Worm (Caenorhabditis elegans): Measurements from ENCODE around the gene F21C10.13.

Gene F21C10.13

DNA sequence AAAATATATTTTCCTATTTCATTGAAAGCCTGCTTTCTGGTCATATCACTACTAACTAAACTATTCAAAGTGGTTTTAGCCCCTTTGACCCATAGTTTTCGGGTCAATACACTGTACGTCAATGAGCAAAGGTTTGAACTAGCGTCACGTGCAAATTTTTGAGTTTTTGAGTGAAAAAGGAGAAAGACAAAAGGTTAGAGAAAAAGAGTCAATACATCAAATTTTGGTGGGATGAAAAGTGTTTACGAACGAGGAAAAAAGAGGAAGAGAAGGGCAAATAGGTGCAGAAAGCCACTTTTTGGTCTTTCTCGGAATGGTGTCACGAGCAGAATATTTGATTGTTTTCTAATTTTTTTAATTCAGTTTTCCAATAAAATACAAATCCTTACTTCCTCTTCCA is 46.3 kb upstream of the F21C10.13 start:
- TF ChIP-seq nhr-111 (GFP tag; optimal IDR thresholded peaks at IDR 0.05) (no peak), nhr-41 (GFP tag; IDR thresholded peaks at IDR 0.05) (no peak), mdt-29 (GFP tag; IDR thresholded peaks at IDR 0.05) (no peak), tra-1 (GFP tag; IDR thresholded peaks at IDR 0.05) (no peak), lsy-2 (tag; optimal IDR thresholded peaks at IDR 0.05) (peak in 1 of 2 experiments; percentile 25), spr-1 (tag; optimal IDR thresholded peaks at IDR 0.05) (no peak), hlh-11 (tag; optimal IDR thresholded peaks at IDR 0.05) (peak; percentile 35), vab-7 (GFP tag; IDR thresholded peaks at IDR 0.05) (no peak), R02D3.7 (tag; optimal IDR thresholded peaks at IDR 0.05) (no peak), zip-2 (tag; optimal IDR thresholded peaks at IDR 0.05) (no peak), skn-1 (tag; optimal IDR thresholded peaks at IDR 0.05) (no peak), tag-97 (GFP tag; IDR thresholded peaks at IDR 0.05) (no peak), egl-27 (tag; optimal IDR thresholded peaks at IDR 0.05) (no peak), ama-1 (optimal IDR thresholded peaks at IDR 0.05) (no peak), php-3 (GFP tag; IDR thresholded peaks at IDR 0.05) (no peak), F37D6.2 (tag; optimal IDR thresholded peaks at IDR 0.05) (no peak), daf-16 (GFP tag; optimal IDR thresholded peaks at IDR 0.05) (no peak), daf-16 (tag; optimal IDR thresholded peaks at IDR 0.05) (peak; percentile 59), zag-1 (tag; optimal IDR thresholded peaks at IDR 0.05) (no peak), mxl-2 (GFP tag; conservative IDR thresholded peaks at IDR 0.05) (no peak), ZK546.5 (tag; optimal IDR thresholded peaks at IDR 0.05) (no peak), nhr-11 (tag; optimal IDR thresholded peaks at IDR 0.05) (no peak), daf-8 (GFP tag; IDR thresholded peaks at IDR 0.05) (no peak), attf-4 (tag; optimal IDR thresholded peaks at IDR 0.05) (no peak), Y105C5A.15 (GFP tag; IDR thresholded peaks at IDR 0.05) (no peak), madf-5 (GFP tag; IDR thresholded peaks at IDR 0.05) (no peak), ztf-7 (tag; optimal IDR thresholded peaks at IDR 0.05) (no peak), D1046.2 (GFP tag; IDR thresholded peaks at IDR 0.05) (no peak), ceh-28 (tag; optimal IDR thresholded peaks at IDR 0.05) (no peak), sdz-12 (GFP tag; optimal IDR thresholded peaks at IDR 0.05) (no peak), pha-4 (GFP tag; IDR thresholded peaks at IDR 0.05) (0 out of 2 replicates have a peak, but pooled peaks have one; percentile 35), pha-4 (tag; optimal IDR thresholded peaks at IDR 0.05) (no peak), lim-7 (GFP tag; IDR thresholded peaks at IDR 0.05) (no peak), mes-2 (tag; optimal IDR thresholded peaks at IDR 0.05; ENCODE audit: poor library complexity, severe bottlenecking) (no peak), ceh-44 (GFP tag; IDR thresholded peaks at IDR 0.05) (no peak), nhr-42 (GFP tag; IDR thresholded peaks at IDR 0.05) (no peak), unc-130 (GFP tag; optimal IDR thresholded peaks at IDR 0.05) (no peak), lin-39 (tag; optimal IDR thresholded peaks at IDR 0.05) (no peak), snpc-1.2 (GFP tag; IDR thresholded peaks at IDR 0.05) (no peak), nhr-28 (tag; optimal IDR thresholded peaks at IDR 0.05) (peak; percentile 25), pqm-1 (tag; optimal IDR thresholded peaks at IDR 0.05) (no peak), lin-29 (GFP tag; IDR thresholded peaks at IDR 0.05) (no peak), mxl-3 (GFP tag; optimal IDR thresholded peaks at IDR 0.05) (no peak), lin-13 (GFP tag; optimal IDR thresholded peaks at IDR 0.05) (no peak), ZK337.2 (GFP tag; IDR thresholded peaks at IDR 0.05) (no peak), hlh-30 (tag; optimal IDR thresholded peaks at IDR 0.05; ENCODE audit: insufficient read depth) (peak; percentile 38), ceh-62 (tag; optimal IDR thresholded peaks at IDR 0.05) (no peak), nhr-77 (tag; optimal IDR thresholded peaks at IDR 0.05) (no peak), nhr-6 (tag; optimal IDR thresholded peaks at IDR 0.05) (no peak), Y5F2A.4 (GFP tag; optimal IDR thresholded peaks at IDR 0.05) (no peak), ces-1 (GFP tag; optimal IDR thresholded peaks at IDR 0.05) (no peak), ceh-32 (tag; optimal IDR thresholded peaks at IDR 0.05; ENCODE audit: poor library complexity) (no peak), nhr-76 (tag; optimal IDR thresholded peaks at IDR 0.05) (no peak), dmd-6 (GFP tag; IDR thresholded peaks at IDR 0.05) (peak; percentile 31)
